Fruit fly (Drosophila melanogaster): ENCODE results near the gene CG6051.

Gene CG6051

DNA sequence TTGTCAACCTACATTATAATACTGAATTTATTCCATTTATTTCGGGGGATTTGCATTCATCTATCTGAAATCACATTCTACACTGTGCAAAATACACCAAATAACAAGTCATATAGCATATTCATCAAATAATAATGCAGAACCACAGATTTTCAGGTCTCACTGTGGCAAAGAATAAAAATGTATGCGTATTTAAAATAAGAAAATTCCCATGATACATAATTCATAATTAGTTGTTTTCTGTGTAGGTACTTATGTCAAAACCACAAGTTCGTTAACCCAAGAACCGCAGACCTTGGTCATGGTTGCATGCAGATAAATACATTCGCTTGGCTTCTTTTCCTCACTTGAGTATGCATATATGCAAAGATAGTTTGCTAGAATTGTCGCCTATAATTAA is 58.6 kb downstream of the CG6051 start:
- TF ChIP-seq svp (GFP tag) (peak; percentile 68), pdm3 (GFP tag; optimal IDR thresholded peaks at IDR 0.05) (peak; percentile 25), spab (GFP tag; optimal IDR thresholded peaks at IDR 0.05) (peak; percentile 4), OdsH (GFP tag; optimal IDR thresholded peaks at IDR 0.05) (peak; percentile 43), net (GFP tag; optimal IDR thresholded peaks at IDR 0.05) (peak; percentile 5), Gug (GFP tag; IDR thresholded peaks at IDR 0.05) (no peak), CG6276 (GFP tag; optimal IDR thresholded peaks at IDR 0.05) (no peak), topi (GFP tag; optimal IDR thresholded peaks at IDR 0.05) (peak; percentile 30), Eip78C (GFP tag) (peak; percentile 62), CG16779 (tag; optimal IDR thresholded peaks at IDR 0.05) (no peak), CG6792 (GFP tag; optimal IDR thresholded peaks at IDR 0.05) (peak; percentile 33), CG11902 (GFP tag; optimal IDR thresholded peaks at IDR 0.05) (peak; percentile 12), CG8632 (GFP tag; optimal IDR thresholded peaks at IDR 0.05) (no peak), CG8119 (GFP tag; IDR thresholded peaks at IDR 0.05) (peak; percentile 29; the same call in 1 of the 3 replicates), CG31627 (GFP tag; optimal IDR thresholded peaks at IDR 0.05) (peak; percentile 18), Met (GFP tag; optimal IDR thresholded peaks at IDR 0.05) (peak; percentile 31), CG32006 (GFP tag; optimal IDR thresholded peaks at IDR 0.05) (peak; percentile 44), vri (GFP tag; optimal IDR thresholded peaks at IDR 0.05) (peak; percentile 27), achi (GFP tag; optimal IDR thresholded peaks at IDR 0.05) (peak; percentile 36), dac (GFP tag; optimal IDR thresholded peaks at IDR 0.05) (no peak), CG9139 (GFP tag; optimal IDR thresholded peaks at IDR 0.05) (no peak), CG6163 (GFP tag; IDR thresholded peaks at IDR 0.05) (peak; percentile 79), CG15336 (GFP tag; IDR thresholded peaks at IDR 0.05) (peak; percentile 22; the same call in 1 of the 2 replicates), dsx (GFP tag; optimal IDR thresholded peaks at IDR 0.05; ENCODE audit: poor library complexity, severe bottlenecking) (peak; percentile 20), CG6808 (GFP tag; optimal IDR thresholded peaks at IDR 0.05) (peak; percentile 19), CG4318 (GFP tag; optimal IDR thresholded peaks at IDR 0.05) (no peak), Ets21C (GFP tag; optimal IDR thresholded peaks at IDR 0.05) (peak; percentile 5), acj6 (GFP tag; optimal IDR thresholded peaks at IDR 0.05) (peak; percentile 39), lz (GFP tag; optimal IDR thresholded peaks at IDR 0.05) (peak; percentile 1), CG11294 (GFP tag; IDR thresholded peaks at IDR 0.05) (no peak), Sox14 (GFP tag; optimal IDR thresholded peaks at IDR 0.05) (peak; percentile 27), Hr4 (GFP tag; optimal IDR thresholded peaks at IDR 0.05) (peak; percentile 36), fd85E (GFP tag; optimal IDR thresholded peaks at IDR 0.05) (no peak), fd59A (GFP tag; optimal IDR thresholded peaks at IDR 0.05) (peak; percentile 3), CG1621 (tag; optimal IDR thresholded peaks at IDR 0.05) (peak; percentile 22), Ets96B (tag; optimal IDR thresholded peaks at IDR 0.05) (peak; percentile 30), CG3919 (GFP tag; optimal IDR thresholded peaks at IDR 0.05) (peak; percentile 52), Sox102F (GFP tag; optimal IDR thresholded peaks at IDR 0.05) (no peak), Hr39 (GFP tag; optimal IDR thresholded peaks at IDR 0.05) (peak; percentile 17), CG10631 (GFP tag; optimal IDR thresholded peaks at IDR 0.05) (peak; percentile 32), eg (GFP tag; IDR thresholded peaks at IDR 0.05) (peak; percentile 53; the same call in 2 of the 3 replicates), Eip75B (GFP tag; optimal IDR thresholded peaks at IDR 0.05) (peak; percentile 24), Lpt (GFP tag; optimal IDR thresholded peaks at IDR 0.05) (no peak), CG10669 (GFP tag; optimal IDR thresholded peaks at IDR 0.05) (peak; percentile 35), CG11762 (GFP tag; optimal IDR thresholded peaks at IDR 0.05; ENCODE audit: insufficient read depth) (no peak), CG3032 (tag; optimal IDR thresholded peaks at IDR 0.05) (peak; percentile 31), cyc (GFP tag; optimal IDR thresholded peaks at IDR 0.05) (peak; percentile 16), ss (GFP tag; optimal IDR thresholded peaks at IDR 0.05) (peak; percentile 24 to 27)
